Worm (Caenorhabditis elegans) whole organism, L3 larva: ENCODE data around the gene col-151.

Source experiments
- ZK546.5 ChIP-seq: sonication (generic microtip); optimal IDR thresholded peaks from 2 replicates; lab custom pipeline; 2017; ENCODE audit warnings: missing biosample characterization, missing genetic modification characterization
- aly-2 ChIP-seq: fragments of 150-350 bp; optimal IDR thresholded peaks from 2 replicates; lab custom pipeline; 2014; ENCODE audit warnings: missing biosample characterization, missing genetic modification characterization
- ama-1 ChIP-seq: fragments of 150-350 bp; optimal IDR thresholded peaks from 2 replicates; lab custom pipeline; 2018
- ceh-16 ChIP-seq: sonication (generic microtip); optimal IDR thresholded peaks from 2 replicates; lab custom pipeline; 2017; ENCODE audit warnings: missing biosample characterization, missing genetic modification characterization
- ceh-82 ChIP-seq: fragments of 150-350 bp; optimal IDR thresholded peaks from 2 replicates; lab custom pipeline; 2014; ENCODE audit warnings: missing biosample characterization, missing genetic modification characterization
- daf-12 ChIP-seq: fragments of 150-350 bp; optimal IDR thresholded peaks from 2 replicates; lab custom pipeline; 2014; ENCODE audit warnings: missing biosample characterization, missing genetic modification reagents, missing genetic modification characterization
- egl-27 ChIP-seq: sonication (generic microtip); optimal IDR thresholded peaks from 4 replicates; lab custom pipeline; 2017; ENCODE audit warnings: missing biosample characterization, missing genetic modification reagents, missing genetic modification characterization
- egl-5 ChIP-seq: fragments of 150-350 bp; optimal IDR thresholded peaks from 2 replicates; lab custom pipeline; 2017; ENCODE audit warnings: missing biosample characterization, missing genetic modification reagents, missing genetic modification characterization, inconsistent platforms
- elt-1 ChIP-seq: fragments of 150-350 bp; optimal IDR thresholded peaks from 2 replicates; lab custom pipeline; 2014; ENCODE audit warnings: missing biosample characterization, missing genetic modification characterization
- elt-2 ChIP-seq: sonication (generic microtip); optimal IDR thresholded peaks from 2 replicates; lab custom pipeline; 2016; ENCODE audit warnings: missing genetic modification reagents, mild to moderate bottlenecking, missing genetic modification characterization, missing compliant biosample characterization
- elt-3 ChIP-seq, 3 experiments: fragments of 150-350 bp in 1 of 3; sonication (generic microtip) in 2 of 3; optimal IDR thresholded peaks; 2 replicates in 2 of 3; 4 replicates in 1 of 3; lab custom pipeline; 2014 to 2017; ENCODE audit warnings: missing biosample characterization in 3 of 3, missing genetic modification characterization in 3 of 3
- eor-1 ChIP-seq, 2 experiments: fragments of 150-350 bp; optimal IDR thresholded peaks; 2 replicates each; lab custom pipeline; 2014 to 2018; ENCODE audit warnings: missing biosample characterization in 2 of 2, missing genetic modification characterization in 2 of 2
- fkh-10 ChIP-seq: sonication (generic microtip); optimal IDR thresholded peaks from 2 replicates; lab custom pipeline; 2017; ENCODE audit warnings: missing biosample characterization, missing genetic modification reagents, missing genetic modification characterization
- fkh-2 ChIP-seq: fragments of 150-350 bp; optimal IDR thresholded peaks from 2 replicates; lab custom pipeline; 2014; ENCODE audit warnings: missing biosample characterization, missing genetic modification reagents, missing genetic modification characterization
- lin-15B ChIP-seq: fragments of 150-350 bp; optimal IDR thresholded peaks from 2 replicates; lab custom pipeline; 2014; ENCODE audit warnings: missing biosample characterization, missing genetic modification characterization
- lsy-12 ChIP-seq: sonication (generic microtip); optimal IDR thresholded peaks from 2 replicates; lab custom pipeline; 2016; ENCODE audit warnings: mild to moderate bottlenecking, missing genetic modification characterization, missing compliant biosample characterization
- mdl-1 ChIP-seq: fragments of 150-350 bp; optimal IDR thresholded peaks from 2 replicates; lab custom pipeline; 2014; ENCODE audit warnings: missing biosample characterization, missing genetic modification characterization
- mml-1 ChIP-seq: fragments of 150-350 bp; sonication (generic microtip); optimal IDR thresholded peaks from 3 replicates; lab custom pipeline; 2014; ENCODE audit warnings: missing biosample characterization, missing genetic modification characterization
- nfya-1 ChIP-seq: sonication (generic microtip); optimal IDR thresholded peaks from 2 replicates; lab custom pipeline; 2017; ENCODE audit warnings: missing genetic modification characterization, mild to moderate bottlenecking, missing compliant biosample characterization, antibody characterized with exemption, moderate library complexity; ENCODE audit not compliant: insufficient read depth
- nhr-11 ChIP-seq: fragments of 150-350 bp; optimal IDR thresholded peaks from 2 replicates; lab custom pipeline; 2014; ENCODE audit warnings: missing biosample characterization, missing genetic modification characterization
- nhr-12 ChIP-seq: fragments of 150-350 bp; optimal IDR thresholded peaks from 2 replicates; lab custom pipeline; 2014; ENCODE audit warnings: missing biosample characterization, missing genetic modification characterization
- nhr-23 ChIP-seq: fragments of 150-350 bp; optimal IDR thresholded peaks from 2 replicates; lab custom pipeline; 2014; ENCODE audit warnings: missing biosample characterization, missing genetic modification reagents, missing genetic modification characterization
- nhr-237 ChIP-seq: fragments of 150-350 bp; optimal IDR thresholded peaks from 2 replicates; lab custom pipeline; 2014; ENCODE audit warnings: missing biosample characterization, missing genetic modification characterization
- nhr-25 ChIP-seq: sonication (generic microtip); optimal IDR thresholded peaks from 2 replicates; lab custom pipeline; 2017; ENCODE audit warnings: missing biosample characterization, missing genetic modification characterization
- nhr-28 ChIP-seq: fragments of 150-350 bp; optimal IDR thresholded peaks from 2 replicates; lab custom pipeline; 2014; ENCODE audit warnings: missing biosample characterization, missing genetic modification characterization
- nhr-43 ChIP-seq: sonication (generic microtip); optimal IDR thresholded peaks from 2 replicates; lab custom pipeline; 2016; ENCODE audit warnings: mild to moderate bottlenecking, missing genetic modification characterization, missing compliant biosample characterization; ENCODE audit not compliant: poor library complexity, severe bottlenecking
- pha-4 ChIP-seq: fragments of 150-350 bp; optimal IDR thresholded peaks from 2 replicates; lab custom pipeline; 2014; ENCODE audit warnings: missing biosample characterization, missing genetic modification reagents, missing genetic modification characterization
- pqm-1 ChIP-seq: fragments of 150-350 bp; optimal IDR thresholded peaks from 2 replicates; lab custom pipeline; 2017; ENCODE audit warnings: missing biosample characterization, missing genetic modification characterization, inconsistent platforms
- sea-2 ChIP-seq: fragments of 150-350 bp; sonication (generic microtip); optimal IDR thresholded peaks from 4 replicates; lab custom pipeline; 2014; ENCODE audit warnings: missing biosample characterization, missing genetic modification reagents, missing genetic modification characterization
- tbx-2 ChIP-seq: sonication (generic microtip); optimal IDR thresholded peaks from 2 replicates; lab custom pipeline; 2016; ENCODE audit warnings: mild to moderate bottlenecking, missing genetic modification characterization, missing compliant biosample characterization
- unc-62 ChIP-seq: fragments of 150-350 bp; sonication (generic microtip); optimal IDR thresholded peaks from 4 replicates; lab custom pipeline; 2014; ENCODE audit warnings: missing biosample characterization, missing genetic modification reagents, missing genetic modification characterization
- ztf-11 ChIP-seq: fragments of 150-350 bp; optimal IDR thresholded peaks from 2 replicates; lab custom pipeline; 2014; ENCODE audit warnings: missing biosample characterization, missing genetic modification characterization

The col-151 gene

ce11 chrV:10425098-10425497 lies 30.1 kb upstream of the col-151 start, which contains the start of gene col-12:
Gene col-12, minus strand, starts transcription at chrV:10425198.
- TF ChIP-seq egl-27 (tag; lab: Kevin White, UChicago) (no peak), mdl-1 (no peak), daf-12 (tag; lab: Kevin White, UChicago) (no peak), ama-1 (lab: Kevin White, UChicago) (no peak), ztf-11 (tag; lab: Kevin White, UChicago) (no peak), nhr-237 (tag; lab: Kevin White, UChicago) (no peak), pqm-1 (tag; lab: Kevin White, UChicago) (no peak), elt-3 (tag; optimal IDR thresholded peaks at IDR 0.05; lab: Kevin White, UChicago) (no peak), elt-1 (tag; lab: Kevin White, UChicago) (no peak), mml-1 (no peak), eor-1 (tag; optimal IDR thresholded peaks at IDR 0.05; lab: Kevin White, UChicago) (no peak), nhr-43 (no peak), sea-2 (GFP tag; lab: Kevin White, UChicago) (no peak), aly-2 (no peak), lsy-12 (tag; lab: Kevin White, UChicago) (no peak), fkh-2 (tag; lab: Kevin White, UChicago) (no peak), egl-5 (tag; lab: Kevin White, UChicago) (no peak), elt-2 (tag; lab: Kevin White, UChicago) (no peak), nhr-12 (tag; lab: Kevin White, UChicago) (no peak), nhr-11 (tag; lab: Kevin White, UChicago) (no peak)

- TF ChIP-seq lin-15B (no peak), nhr-25 (tag; lab: Kevin White, UChicago) (peak; percentile 61)
Measured at ce11 chrV:10423511-10423910, 28.5 kb upstream of the col-151 start.

ce11 chrV:10421802-10422201 lies 26.8 kb upstream of the col-151 start, which contains the start of gene col-13:
Gene col-13, minus strand, starts transcription at chrV:10421902.
- TF ChIP-seq nfya-1 (tag; lab: Kevin White, UChicago) (no peak), eor-1 (tag; optimal IDR thresholded peaks at IDR 0.05; lab: Kevin White, UChicago) (no peak), ceh-82 (no peak), fkh-2 (tag; lab: Kevin White, UChicago) (no peak), nhr-237 (tag; lab: Kevin White, UChicago) (no peak)

ce11 chrV:10418961-10419360 lies 23.9 kb upstream of the col-151 start, which contains the start of gene F15H10.5:
Gene F15H10.5, minus strand, starts transcription at chrV:10419061.
- TF ChIP-seq elt-2 (tag; lab: Kevin White, UChicago) (no peak), ztf-11 (tag; lab: Kevin White, UChicago) (no peak), ceh-16 (tag; lab: Kevin White, UChicago) (no peak)

ce11 chrV:10416925-10417324 lies 21.9 kb upstream of the col-151 start, which contains the start of gene F15H10.10:
Gene F15H10.10, minus strand, starts transcription at chrV:10417025.
- TF ChIP-seq ceh-82 (no peak), pqm-1 (tag; lab: Kevin White, UChicago) (no peak), tbx-2 (tag; lab: Kevin White, UChicago) (no peak), nhr-28 (tag; lab: Kevin White, UChicago) (no peak), unc-62 (GFP tag; lab: Kevin White, UChicago) (no peak)

- no peak for TF ChIP-seq ztf-11 (tag; lab: Kevin White, UChicago)
- no peak for TF ChIP-seq mdl-1
- no peak for TF ChIP-seq nhr-23
- TF ChIP-seq fkh-10 (GFP tag; lab: Kevin White, UChicago) = no peak
- no peak for TF ChIP-seq pha-4 (tag; lab: Kevin White, UChicago)
- no peak for TF ChIP-seq ZK546.5 (tag; lab: Kevin White, UChicago)
- TF ChIP-seq, all 47 proteins: peak for 0
Measured at ce11 chrV:10414610-10415009, 19.6 kb upstream of the col-151 start, which contains the start of gene F15H10.9. Gene F15H10.9, minus strand, starts transcription at chrV:10414710.
